Worm (Caenorhabditis elegans): ENCODE results near the gene T28A11.3.

DNA sequence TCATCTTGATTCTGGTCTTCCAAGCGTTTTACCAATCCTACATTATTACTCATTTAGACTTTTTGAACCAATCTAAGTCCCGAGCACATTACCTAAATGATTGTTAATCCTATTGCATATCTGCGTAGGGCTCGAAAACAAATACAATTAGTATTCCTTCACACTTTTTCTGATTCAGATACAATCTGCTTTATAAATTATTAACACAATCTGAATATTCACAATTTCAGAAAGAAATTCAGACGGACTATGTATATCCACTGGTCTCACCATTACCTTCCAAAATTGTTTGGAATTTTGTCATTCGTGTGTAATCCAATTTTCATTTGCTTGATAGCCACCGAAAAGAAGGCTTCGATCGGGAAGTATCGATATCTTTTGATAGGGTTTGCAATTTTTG, 34.0 kb upstream of the T28A11.3 start, which contains the start of gene srj-11:
- no peak for TF ChIP-seq nhr-28 (tag; optimal IDR thresholded peaks at IDR 0.05)
- no peak for TF ChIP-seq ztf-11 (tag; optimal IDR thresholded peaks at IDR 0.05)

Data from whole organism, mixed stage, embryonic.